Fruit fly (Drosophila melanogaster): ENCODE measurements around the gene CG14285.

Gene CG14285

dm6 chr3R:19014742-19015422, 10.0 kb upstream of the CG14285 start (continued):
- TF ChIP-seq Spps (tag; optimal IDR thresholded peaks at IDR 0.05) (peak; percentile 44), chif (GFP tag; optimal IDR thresholded peaks at IDR 0.05) (peak in 1 of 2 experiments; percentile 15), tap (tag; optimal IDR thresholded peaks at IDR 0.05) (peak; percentile 48), Lpt (GFP tag; optimal IDR thresholded peaks at IDR 0.05) (no peak), sisA (GFP tag; IDR thresholded peaks at IDR 0.05) (peak; percentile 62), trh (GFP tag; optimal IDR thresholded peaks at IDR 0.05) (no peak), CG5245 (GFP tag; optimal IDR thresholded peaks at IDR 0.05) (peak; percentile 2), CG33213 (GFP tag; optimal IDR thresholded peaks at IDR 0.05) (no peak), CG9797 (GFP tag; optimal IDR thresholded peaks at IDR 0.05) (no peak), lola (GFP tag; optimal IDR thresholded peaks at IDR 0.05) (peak in 1 of 3 experiments; percentile 38), rib (GFP tag; IDR thresholded peaks at IDR 0.05) (no peak), Jarid2 (GFP tag; optimal IDR thresholded peaks at IDR 0.05) (no peak), CG15696 (tag; optimal IDR thresholded peaks at IDR 0.05) (no peak)

- TF ChIP-seq CG4360 (GFP tag; IDR thresholded peaks at IDR 0.05) (no peak), D19B (GFP tag; optimal IDR thresholded peaks at IDR 0.05) (no peak), Trl (optimal IDR thresholded peaks at IDR 0.05) (peak in 1 of 2 experiments; percentile 57), Trl (GFP tag; optimal IDR thresholded peaks at IDR 0.05) (no peak), sens (GFP tag) (peak; percentile 60), sd (tag; optimal IDR thresholded peaks at IDR 0.05) (peak; percentile 67), kni (GFP tag; optimal IDR thresholded peaks at IDR 0.05) (no peak)
These were observed 9.5 kb upstream of the CG14285 start for dm6 chr3R:19015423-19015810.

- TF ChIP-seq CG4404 (GFP tag; IDR thresholded peaks at IDR 0.05) (0 out of 2 replicates have a peak, but pooled peaks have one; percentile 15), Eip74EF (GFP tag; optimal IDR thresholded peaks at IDR 0.05) (no peak), Med (GFP tag) (peak; percentile 61), CG1832 (GFP tag; optimal IDR thresholded peaks at IDR 0.05) (no peak), Aef1 (GFP tag; IDR thresholded peaks at IDR 0.05) (no peak), hbn (GFP tag; IDR thresholded peaks at IDR 0.05; ENCODE audit: partially characterized antibody) (no peak), Neu2 (GFP tag; optimal IDR thresholded peaks at IDR 0.05; ENCODE audit: borderline replicate concordance) (no peak), CG17385 (GFP tag; optimal IDR thresholded peaks at IDR 0.05) (no peak), Xbp1 (GFP tag; optimal IDR thresholded peaks at IDR 0.05) (no peak), CG10431 (GFP tag; optimal IDR thresholded peaks at IDR 0.05) (peak; percentile 83), CG18262 (tag; optimal IDR thresholded peaks at IDR 0.05) (no peak), kah (GFP tag; optimal IDR thresholded peaks at IDR 0.05) (no peak), pita (GFP tag; optimal IDR thresholded peaks at IDR 0.05) (peak; percentile 18), CG8765 (GFP tag; IDR thresholded peaks at IDR 0.05) (no peak), CG1603 (tag; optimal IDR thresholded peaks at IDR 0.05) (no peak), Gug (GFP tag; IDR thresholded peaks at IDR 0.05) (no peak), ase (GFP tag; IDR thresholded peaks at IDR 0.05) (peak; percentile 53; the same call in 1 of the 3 replicates), Nf-YA (GFP tag; IDR thresholded peaks at IDR 0.05) (no peak), wek (GFP tag; optimal IDR thresholded peaks at IDR 0.05) (no peak), dati (GFP tag; IDR thresholded peaks at IDR 0.05) (no peak), ab (GFP tag; optimal IDR thresholded peaks at IDR 0.05) (no peak), Vsx1 (GFP tag; optimal IDR thresholded peaks at IDR 0.05) (no peak), Antp (GFP tag; optimal IDR thresholded peaks at IDR 0.05) (no peak), seq (GFP tag; IDR thresholded peaks at IDR 0.05) (peak; percentile 84), Drgx (GFP tag; IDR thresholded peaks at IDR 0.05) (no peak), ash1 (GFP tag; optimal IDR thresholded peaks at IDR 0.05) (no peak), BtbVII (GFP tag; optimal IDR thresholded peaks at IDR 0.05) (no peak)
These were observed 7.4 kb upstream of the CG14285 start for dm6 chr3R:19017318-19018043.

Measured in whole organism, embryonic.